Worm (Caenorhabditis elegans) whole organism, mixed stage, embryonic: ENCODE data around the gene fbxa-224.

Source experiments
- M03D4.4 ChIP-seq: sonication (generic microtip); optimal IDR thresholded peaks from 2 replicates; lab custom pipeline; 2017; ENCODE audit warnings: mild to moderate bottlenecking, missing genetic modification characterization, missing compliant biosample characterization
- ceh-39 ChIP-seq: fragments of 150-350 bp; optimal IDR thresholded peaks from 2 replicates; lab custom pipeline; 2014; ENCODE audit warnings: missing biosample characterization, missing genetic modification characterization
- elt-1 ChIP-seq: sonication (generic microtip); optimal IDR thresholded peaks from 2 replicates; lab custom pipeline; 2017; ENCODE audit warnings: missing genetic modification characterization, mild to moderate bottlenecking, missing compliant biosample characterization, antibody characterized with exemption, moderate library complexity, borderline replicate concordance; ENCODE audit not compliant: insufficient read depth
- elt-3 ChIP-seq: fragments of 150-350 bp; optimal IDR thresholded peaks from 2 replicates; lab custom pipeline; 2014; ENCODE audit warnings: missing biosample characterization, missing genetic modification characterization
- lsy-2 ChIP-seq: fragments of 150-350 bp; optimal IDR thresholded peaks from 2 replicates; lab custom pipeline; 2014; ENCODE audit warnings: missing biosample characterization, missing genetic modification characterization
- mep-1 ChIP-seq: fragments of 150-350 bp; optimal IDR thresholded peaks from 2 replicates; lab custom pipeline; 2017; ENCODE audit warnings: missing biosample characterization, missing genetic modification reagents, missing genetic modification characterization, inconsistent platforms
- nhr-12 ChIP-seq: fragments of 150-350 bp; optimal IDR thresholded peaks from 2 replicates; lab custom pipeline; 2014; ENCODE audit warnings: missing biosample characterization, missing genetic modification characterization
- nhr-237 ChIP-seq: fragments of 150-350 bp; optimal IDR thresholded peaks from 2 replicates; lab custom pipeline; 2014; ENCODE audit warnings: missing biosample characterization, missing genetic modification characterization
- nhr-28 ChIP-seq: fragments of 150-350 bp; optimal IDR thresholded peaks from 2 replicates; lab custom pipeline; 2014; ENCODE audit warnings: missing biosample characterization, missing genetic modification characterization
- pha-4 ChIP-seq: fragments of 150-350 bp; optimal IDR thresholded peaks from 2 replicates; lab custom pipeline; 2018; ENCODE audit warnings: missing biosample characterization, missing genetic modification reagents, missing genetic modification characterization
- snpc-4 ChIP-seq: fragments of 150-350 bp; optimal IDR thresholded peaks from 2 replicates; lab custom pipeline; 2014; ENCODE audit warnings: missing biosample characterization, missing genetic modification characterization
- unc-39 ChIP-seq: fragments of 150-350 bp; optimal IDR thresholded peaks from 2 replicates; lab custom pipeline; 2014; ENCODE audit warnings: missing biosample characterization, missing genetic modification characterization
- unc-62 ChIP-seq: fragments of 150-350 bp; optimal IDR thresholded peaks from 2 replicates; lab custom pipeline; 2014; ENCODE audit warnings: missing biosample characterization, missing genetic modification reagents, missing genetic modification characterization

DNA sequence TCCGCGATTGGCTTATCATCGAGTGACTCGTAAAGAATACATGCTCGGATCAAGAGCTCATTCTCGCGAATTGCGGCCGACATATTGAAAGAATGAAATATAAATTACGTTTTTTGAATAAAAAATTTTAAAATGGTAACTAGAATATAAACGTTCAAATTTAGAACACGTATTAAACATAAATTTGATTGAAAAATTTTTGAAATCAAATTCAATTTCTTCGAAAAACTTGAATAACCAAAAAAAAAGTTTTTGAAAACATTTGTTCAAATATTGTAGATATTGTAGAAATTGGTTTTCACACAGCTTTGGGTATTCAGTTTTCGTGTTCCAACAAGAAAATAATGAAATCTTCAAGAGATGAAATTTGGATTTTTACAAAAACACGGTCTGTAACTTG is at the start of gene fbxa-224:
- TF ChIP-seq elt-3 (tag; lab: Kevin White, UChicago) (no peak), unc-39 (tag; lab: Kevin White, UChicago) (no peak), pha-4 (tag; lab: Kevin White, UChicago) (no peak), elt-1 (no peak), nhr-237 (tag; lab: Kevin White, UChicago) (no peak), unc-62 (GFP tag; lab: Kevin White, UChicago) (no peak), lsy-2 (tag; lab: Kevin White, UChicago) (no peak), nhr-28 (tag; lab: Kevin White, UChicago) (no peak), snpc-4 (tag; lab: Kevin White, UChicago) (no peak), M03D4.4 (no peak), nhr-12 (tag; lab: Kevin White, UChicago) (no peak), ceh-39 (no peak), mep-1 (no peak)
